Worm (Caenorhabditis elegans) whole organism, early embryonic: Measurements from ENCODE around the gene C08E8.4.

Experiments
- B0310.2 ChIP-seq: sonication (generic microtip); optimal IDR thresholded peaks from 2 replicates; lab custom pipeline; 2016; ENCODE audit warnings: mild to moderate bottlenecking, missing genetic modification characterization, missing compliant biosample characterization
- F13C5.2 ChIP-seq: sonication (generic microtip); optimal IDR thresholded peaks from 2 replicates; lab custom pipeline; 2017; ENCODE audit warnings: mild to moderate bottlenecking, missing genetic modification characterization, inconsistent platforms, missing compliant biosample characterization
- aly-1 ChIP-seq: sonication (generic microtip); optimal IDR thresholded peaks from 2 replicates; lab custom pipeline; 2016; ENCODE audit warnings: missing genetic modification characterization, missing compliant biosample characterization
- ama-1 ChIP-seq: fragments of 150-350 bp; optimal IDR thresholded peaks from 2 replicates; lab custom pipeline; 2014
- ceh-13 ChIP-seq: fragments of 200-800 bp; sonication (Bioruptor generic); optimal IDR thresholded peaks from 2 replicates; lab custom pipeline; 2018; ENCODE audit warnings: mild to moderate bottlenecking, missing genetic modification characterization, missing compliant biosample characterization
- ceh-36 ChIP-seq: sonication (generic microtip); optimal IDR thresholded peaks from 2 replicates; lab custom pipeline; 2016; ENCODE audit warnings: missing genetic modification characterization, inconsistent platforms, missing compliant biosample characterization
- ets-7 ChIP-seq: sonication (generic microtip); optimal IDR thresholded peaks from 2 replicates; lab custom pipeline; 2016; ENCODE audit warnings: missing genotype, missing genetic modification characterization, missing compliant biosample characterization
- flt-1 ChIP-seq: fragments of 200-800 bp; sonication (Bioruptor generic); IDR thresholded peaks from 2 replicates; pipeline ENCODE4 v1.3.6; 2022; ENCODE audit warnings: missing genetic modification characterization, missing compliant biosample characterization
- hmbx-1 ChIP-seq: sonication (generic microtip); optimal IDR thresholded peaks from 2 replicates; lab custom pipeline; 2016; ENCODE audit warnings: mild to moderate bottlenecking, missing genetic modification characterization, missing compliant biosample characterization
- hmg-4 ChIP-seq: fragments of 200-800 bp; sonication (Bioruptor generic); optimal IDR thresholded peaks from 2 replicates; lab custom pipeline; 2018; ENCODE audit warnings: mild to moderate bottlenecking, missing genetic modification characterization, missing compliant biosample characterization
- hnd-1 ChIP-seq: sonication (generic microtip); optimal IDR thresholded peaks from 2 replicates; lab custom pipeline; 2016; ENCODE audit warnings: missing genetic modification characterization, missing compliant biosample characterization
- pes-1 ChIP-seq: fragments of 200-800 bp; sonication (Bioruptor generic); IDR thresholded peaks from 2 replicates; pipeline ENCODE4 v1.3.6; 2022; ENCODE audit warnings: missing genetic modification reagents, missing genetic modification characterization, missing compliant biosample characterization
- scrt-1 ChIP-seq: fragments of 200-800 bp; sonication (Bioruptor generic); IDR thresholded peaks from 2 replicates; pipeline ENCODE4 v1.3.6; 2022; ENCODE audit warnings: missing genetic modification characterization, missing compliant biosample characterization
- sea-1 ChIP-seq: fragments of 200-800 bp; sonication (Bioruptor generic); conservative IDR thresholded peaks from 2 replicates; pipeline ENCODE4 v1.3.6; 2022; ENCODE audit warnings: missing genetic modification characterization, missing compliant biosample characterization
- tbx-11 ChIP-seq: fragments of 200-800 bp; sonication (Bioruptor generic); IDR thresholded peaks from 2 replicates; pipeline ENCODE4 v1.3.6; 2022; ENCODE audit warnings: missing genetic modification characterization, missing compliant biosample characterization
- tbx-37 ChIP-seq: fragments of 200-800 bp; sonication (Bioruptor generic); conservative IDR thresholded peaks from 2 replicates; pipeline ENCODE4 v1.3.6; 2022; ENCODE audit warnings: missing genetic modification reagents, missing genetic modification characterization, missing compliant biosample characterization
- tra-4 ChIP-seq: sonication (generic microtip); optimal IDR thresholded peaks from 2 replicates; lab custom pipeline; 2017; ENCODE audit warnings: missing genetic modification characterization, missing compliant biosample characterization

Gene C08E8.4

DNA sequence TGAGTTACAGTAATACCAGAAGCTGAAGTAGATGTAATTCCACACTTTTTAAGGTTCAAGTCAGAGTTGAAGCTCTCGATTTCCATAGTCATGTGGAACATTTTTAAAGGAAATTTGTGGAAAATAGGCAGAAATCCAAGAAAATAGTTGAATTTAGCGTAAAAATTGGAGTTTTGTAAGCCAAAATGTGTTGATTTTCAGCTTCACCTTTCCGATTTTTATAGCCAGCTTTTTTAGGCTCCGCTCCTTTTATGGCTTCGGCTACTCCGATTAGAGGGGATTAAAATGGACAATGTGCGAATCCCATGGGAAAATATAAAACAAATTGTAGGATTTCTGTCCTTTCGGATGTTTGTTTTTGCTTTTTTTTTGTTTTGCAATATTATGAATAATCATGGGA, 3.3 kb upstream of the C08E8.4 start, which contains the start of gene C08E8.6:
Gene C08E8.6 (minus strand): TSS at position 101 of the 400 bp plus-strand sequence.
- TF ChIP-seq ama-1 (lab: Kevin White, UChicago) (no peak), hnd-1 (tag; lab: Kevin White, UChicago) (no peak), pes-1 (GFP tag; lab: Robert Waterston, UW) (no peak), scrt-1 (GFP tag; lab: Robert Waterston, UW) (no peak), hmg-4 (GFP tag; lab: Kevin White, UChicago) (no peak), ets-7 (tag; lab: Kevin White, UChicago) (no peak), tbx-37 (no peak), aly-1 (tag; lab: Kevin White, UChicago) (no peak), sea-1 (no peak), ceh-36 (tag; lab: Kevin White, UChicago) (no peak), hmbx-1 (tag; lab: Kevin White, UChicago) (no peak), ceh-13 (GFP tag; lab: Kevin White, UChicago) (no peak), tbx-11 (GFP tag; lab: Robert Waterston, UW) (no peak), B0310.2 (tag; lab: Kevin White, UChicago) (no peak), tra-4 (tag; lab: Kevin White, UChicago) (no peak), F13C5.2 (no peak), flt-1 (no peak)

DNA sequence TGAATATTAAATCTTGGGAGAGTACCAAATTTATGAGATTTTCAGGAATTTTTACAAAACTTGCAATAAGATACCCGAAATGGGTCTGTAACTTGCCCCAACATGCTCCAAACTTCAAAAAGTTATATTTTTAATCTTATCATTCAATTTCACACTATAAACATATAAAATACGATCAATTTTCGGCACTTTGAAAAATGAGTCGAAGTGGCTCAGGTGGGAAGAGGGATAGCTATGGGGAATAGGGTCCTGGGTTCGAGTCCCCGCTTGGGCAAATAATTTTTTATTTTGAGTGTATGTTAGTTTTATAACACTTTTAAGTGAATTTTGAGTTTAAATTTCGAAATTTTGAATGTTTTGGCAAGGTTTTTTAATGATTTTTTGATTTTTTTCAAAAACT, 618 bp upstream of the C08E8.4 start:
- TF ChIP-seq ets-7 (tag; lab: Kevin White, UChicago) (no peak), tbx-37 (no peak), scrt-1 (GFP tag; lab: Robert Waterston, UW) (no peak), ceh-13 (GFP tag; lab: Kevin White, UChicago) (no peak), B0310.2 (tag; lab: Kevin White, UChicago) (no peak), aly-1 (tag; lab: Kevin White, UChicago) (no peak), tra-4 (tag; lab: Kevin White, UChicago) (no peak), hmbx-1 (tag; lab: Kevin White, UChicago) (no peak), hnd-1 (tag; lab: Kevin White, UChicago) (no peak)

DNA sequence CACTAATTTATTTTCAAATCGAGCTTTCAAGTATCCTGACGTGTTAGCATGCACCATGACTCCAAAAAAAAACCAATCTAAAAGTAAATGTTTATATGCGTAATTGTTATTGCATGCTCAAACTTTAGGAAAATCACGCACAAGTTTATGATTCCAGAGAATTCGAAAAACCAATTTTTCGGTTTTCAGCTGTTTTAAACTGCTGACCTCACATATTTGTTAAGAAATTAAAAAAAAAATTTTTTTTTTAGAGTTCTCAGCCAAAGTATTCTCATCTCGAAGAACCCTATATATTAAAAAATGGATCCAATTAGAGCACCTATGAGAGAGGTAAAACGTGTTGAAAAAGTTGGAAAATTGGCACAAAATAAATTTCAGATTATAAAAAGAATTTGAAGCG, 2.5 kb downstream of the C08E8.4 start, which contains the start of gene Y51A2B.2:
Gene Y51A2B.2 (plus strand): TSS at position 301 of the 400 bp plus-strand sequence.
- TF ChIP-seq ama-1 (lab: Kevin White, UChicago), result no peak
- TF ChIP-seq ceh-36 (tag; lab: Kevin White, UChicago), result no peak
- no peak for TF ChIP-seq ets-7 (tag; lab: Kevin White, UChicago)
- TF ChIP-seq F13C5.2, result no peak
- no peak for TF ChIP-seq sea-1
- TF ChIP-seq scrt-1 (GFP tag; lab: Robert Waterston, UW), result no peak
- no peak for TF ChIP-seq flt-1
- TF ChIP-seq hmbx-1 (tag; lab: Kevin White, UChicago), result no peak
- TF ChIP-seq pes-1 (GFP tag; lab: Robert Waterston, UW), result no peak
- TF ChIP-seq hnd-1 (tag; lab: Kevin White, UChicago), result no peak
- no peak for TF ChIP-seq ceh-13 (GFP tag; lab: Kevin White, UChicago)
- no peak for TF ChIP-seq tbx-11 (GFP tag; lab: Robert Waterston, UW)
- TF ChIP-seq tbx-37, result no peak
- no peak for TF ChIP-seq hmg-4 (GFP tag; lab: Kevin White, UChicago)
- TF ChIP-seq aly-1 (tag; lab: Kevin White, UChicago), result no peak
- no peak for TF ChIP-seq tra-4 (tag; lab: Kevin White, UChicago)

DNA sequence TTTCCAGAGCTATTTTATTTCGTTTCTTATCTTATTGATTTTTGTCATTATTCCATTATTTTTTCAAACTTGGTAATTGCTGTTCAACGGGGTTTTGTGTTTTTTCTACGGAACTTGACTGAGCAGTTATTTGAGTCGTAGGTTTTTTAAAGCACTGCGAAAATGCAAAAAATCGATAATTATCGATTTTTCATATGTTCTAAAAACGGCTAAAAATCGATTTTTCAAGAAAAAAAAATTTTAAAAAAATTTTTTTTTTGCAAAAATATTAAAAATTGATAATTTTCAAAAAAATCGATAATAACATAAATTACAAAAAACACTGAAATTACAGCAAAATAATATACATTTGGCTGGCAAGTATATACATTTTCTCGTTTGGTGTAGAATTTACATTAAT, 3.9 kb downstream of the C08E8.4 start:
- no peak for TF ChIP-seq hnd-1 (tag; lab: Kevin White, UChicago)
- TF ChIP-seq F13C5.2, result no peak
- TF ChIP-seq tra-4 (tag; lab: Kevin White, UChicago), result no peak
- no peak for TF ChIP-seq B0310.2 (tag; lab: Kevin White, UChicago)
- TF ChIP-seq tbx-37, result no peak
- TF ChIP-seq ceh-36 (tag; lab: Kevin White, UChicago), result no peak
- TF ChIP-seq sea-1, result no peak
- TF ChIP-seq pes-1 (GFP tag; lab: Robert Waterston, UW), result no peak
- no peak for TF ChIP-seq hmbx-1 (tag; lab: Kevin White, UChicago)
- TF ChIP-seq ama-1 (lab: Kevin White, UChicago), result no peak
- no peak for TF ChIP-seq tbx-11 (GFP tag; lab: Robert Waterston, UW)
- TF ChIP-seq flt-1, result no peak
- no peak for TF ChIP-seq ets-7 (tag; lab: Kevin White, UChicago)
- TF ChIP-seq scrt-1 (GFP tag; lab: Robert Waterston, UW), result no peak
- TF ChIP-seq hmg-4 (GFP tag; lab: Kevin White, UChicago), result no peak
- TF ChIP-seq ceh-13 (GFP tag; lab: Kevin White, UChicago), result no peak
- no peak for TF ChIP-seq aly-1 (tag; lab: Kevin White, UChicago)

DNA sequence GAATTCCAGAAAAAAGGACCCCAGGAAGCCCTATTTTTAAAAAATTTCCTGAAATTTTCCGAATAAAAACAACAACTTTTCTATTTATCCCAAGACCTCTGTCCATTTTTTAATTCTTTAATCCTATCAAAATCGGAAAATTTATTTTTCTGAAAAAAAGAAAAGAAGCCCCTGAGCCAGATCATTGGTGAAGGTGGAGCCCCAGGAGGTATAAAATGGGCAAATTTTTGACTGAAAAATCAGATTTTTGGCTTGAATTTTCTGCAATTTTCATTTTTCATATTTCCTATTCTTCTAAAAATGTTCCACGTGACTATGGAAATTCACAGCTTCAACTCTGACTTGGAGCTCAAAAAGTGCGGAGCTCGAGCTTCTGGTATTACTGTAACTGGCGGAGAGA, 7.2 kb downstream of the C08E8.4 start, which contains the start of gene Y51A2B.8:
Gene Y51A2B.8 (plus strand): TSS at position 301 of the 400 bp plus-strand sequence.
- TF ChIP-seq ceh-13 (GFP tag; lab: Kevin White, UChicago) (no peak), ceh-36 (tag; lab: Kevin White, UChicago) (no peak), hnd-1 (tag; lab: Kevin White, UChicago) (no peak), aly-1 (tag; lab: Kevin White, UChicago) (no peak), scrt-1 (GFP tag; lab: Robert Waterston, UW) (no peak), F13C5.2 (no peak), tbx-37 (no peak), hmbx-1 (tag; lab: Kevin White, UChicago) (no peak), ama-1 (lab: Kevin White, UChicago) (no peak), ets-7 (tag; lab: Kevin White, UChicago) (no peak), pes-1 (GFP tag; lab: Robert Waterston, UW) (no peak), hmg-4 (GFP tag; lab: Kevin White, UChicago) (no peak), flt-1 (no peak), tbx-11 (GFP tag; lab: Robert Waterston, UW) (no peak), sea-1 (no peak), B0310.2 (tag; lab: Kevin White, UChicago) (no peak), tra-4 (tag; lab: Kevin White, UChicago) (no peak)

DNA sequence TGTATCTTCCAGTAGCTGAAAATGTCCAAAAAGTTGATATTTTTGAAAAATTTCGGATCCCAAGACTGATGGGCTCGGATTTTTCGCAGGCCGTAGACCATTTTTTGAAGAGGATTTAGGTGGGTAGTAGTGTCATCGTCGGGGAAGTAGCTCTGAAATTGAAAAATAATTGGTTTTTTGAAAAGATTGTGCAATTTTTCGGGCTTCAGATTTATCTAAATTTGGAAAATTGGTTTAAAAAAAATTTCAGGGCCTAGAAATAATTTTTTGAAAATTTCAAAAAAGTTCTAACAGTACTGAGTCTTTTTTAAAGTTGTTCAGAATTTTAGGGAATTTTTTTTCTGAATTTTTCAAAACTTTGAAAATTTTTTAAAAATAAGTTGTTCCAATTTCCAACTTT, 10.9 kb downstream of the C08E8.4 start, which contains the start of gene nhr-288:
Gene nhr-288 (minus strand): TSS at position 101 of the 400 bp plus-strand sequence.
- TF ChIP-seq tbx-11 (GFP tag; lab: Robert Waterston, UW), result no peak
- no peak for TF ChIP-seq hmbx-1 (tag; lab: Kevin White, UChicago)
- TF ChIP-seq ceh-13 (GFP tag; lab: Kevin White, UChicago), result no peak
- no peak for TF ChIP-seq sea-1
- no peak for TF ChIP-seq scrt-1 (GFP tag; lab: Robert Waterston, UW)
- TF ChIP-seq hmg-4 (GFP tag; lab: Kevin White, UChicago), result no peak
- no peak for TF ChIP-seq tbx-37
- TF ChIP-seq pes-1 (GFP tag; lab: Robert Waterston, UW), result no peak
- TF ChIP-seq flt-1, result no peak
- no peak for TF ChIP-seq aly-1 (tag; lab: Kevin White, UChicago)
- TF ChIP-seq ceh-36 (tag; lab: Kevin White, UChicago), result no peak
- TF ChIP-seq hnd-1 (tag; lab: Kevin White, UChicago), result no peak
- no peak for TF ChIP-seq ama-1 (lab: Kevin White, UChicago)
- TF ChIP-seq F13C5.2, result no peak
- TF ChIP-seq tra-4 (tag; lab: Kevin White, UChicago), result no peak
- no peak for TF ChIP-seq ets-7 (tag; lab: Kevin White, UChicago)
- TF ChIP-seq B0310.2 (tag; lab: Kevin White, UChicago), result no peak
